Worm (Caenorhabditis elegans) whole organism, L3 larva: ENCODE measurements around the gene kin-24.

Experiments
- R02D3.7 ChIP-seq: fragments of 150-350 bp; optimal IDR thresholded peaks from 2 replicates; lab custom pipeline; 2014; ENCODE audit warnings: missing biosample characterization, missing genetic modification characterization
- ZK546.5 ChIP-seq: sonication (generic microtip); optimal IDR thresholded peaks from 2 replicates; lab custom pipeline; 2017; ENCODE audit warnings: missing biosample characterization, missing genetic modification characterization
- aly-2 ChIP-seq: fragments of 150-350 bp; optimal IDR thresholded peaks from 2 replicates; lab custom pipeline; 2014; ENCODE audit warnings: missing biosample characterization, missing genetic modification characterization
- ama-1 ChIP-seq: fragments of 150-350 bp; optimal IDR thresholded peaks from 2 replicates; lab custom pipeline; 2018
- ceh-16 ChIP-seq: sonication (generic microtip); optimal IDR thresholded peaks from 2 replicates; lab custom pipeline; 2017; ENCODE audit warnings: missing biosample characterization, missing genetic modification characterization
- ceh-28 ChIP-seq: fragments of 150-350 bp; optimal IDR thresholded peaks from 2 replicates; lab custom pipeline; 2014; ENCODE audit warnings: missing biosample characterization, missing genetic modification reagents, missing genetic modification characterization
- ceh-9 ChIP-seq: sonication (generic microtip); optimal IDR thresholded peaks from 2 replicates; lab custom pipeline; 2018; ENCODE audit warnings: missing biosample characterization, missing genetic modification characterization
- daf-12 ChIP-seq: fragments of 150-350 bp; optimal IDR thresholded peaks from 2 replicates; lab custom pipeline; 2014; ENCODE audit warnings: missing biosample characterization, missing genetic modification reagents, missing genetic modification characterization
- egl-27 ChIP-seq: sonication (generic microtip); optimal IDR thresholded peaks from 4 replicates; lab custom pipeline; 2017; ENCODE audit warnings: missing biosample characterization, missing genetic modification reagents, missing genetic modification characterization
- egl-5 ChIP-seq: fragments of 150-350 bp; optimal IDR thresholded peaks from 2 replicates; lab custom pipeline; 2017; ENCODE audit warnings: missing biosample characterization, missing genetic modification reagents, missing genetic modification characterization, inconsistent platforms
- elt-1 ChIP-seq: fragments of 150-350 bp; optimal IDR thresholded peaks from 2 replicates; lab custom pipeline; 2014; ENCODE audit warnings: missing biosample characterization, missing genetic modification characterization
- elt-2 ChIP-seq: sonication (generic microtip); optimal IDR thresholded peaks from 2 replicates; lab custom pipeline; 2016; ENCODE audit warnings: missing genetic modification reagents, mild to moderate bottlenecking, missing genetic modification characterization, missing compliant biosample characterization
- elt-3 ChIP-seq, 3 experiments: fragments of 150-350 bp in 1 of 3; sonication (generic microtip) in 2 of 3; optimal IDR thresholded peaks; 2 replicates in 2 of 3; 4 replicates in 1 of 3; lab custom pipeline; 2014 to 2017; ENCODE audit warnings: missing biosample characterization in 3 of 3, missing genetic modification characterization in 3 of 3
- eor-1 ChIP-seq, 2 experiments: fragments of 150-350 bp; optimal IDR thresholded peaks; 2 replicates each; lab custom pipeline; 2014 to 2018; ENCODE audit warnings: missing biosample characterization in 2 of 2, missing genetic modification characterization in 2 of 2
- fkh-10 ChIP-seq: sonication (generic microtip); optimal IDR thresholded peaks from 2 replicates; lab custom pipeline; 2017; ENCODE audit warnings: missing biosample characterization, missing genetic modification reagents, missing genetic modification characterization
- fkh-2 ChIP-seq: fragments of 150-350 bp; optimal IDR thresholded peaks from 2 replicates; lab custom pipeline; 2014; ENCODE audit warnings: missing biosample characterization, missing genetic modification reagents, missing genetic modification characterization
- fos-1 ChIP-seq: fragments of 150-350 bp; optimal IDR thresholded peaks from 2 replicates; lab custom pipeline; 2014; ENCODE audit warnings: missing biosample characterization, missing genetic modification characterization
- hmg-11 ChIP-seq: sonication (generic microtip); optimal IDR thresholded peaks from 2 replicates; lab custom pipeline; 2016; ENCODE audit warnings: missing genetic modification characterization, missing compliant biosample characterization
- jun-1 ChIP-seq: fragments of 150-350 bp; optimal IDR thresholded peaks from 2 replicates; lab custom pipeline; 2014; ENCODE audit warnings: missing biosample characterization, missing genetic modification reagents, missing genetic modification characterization
- lin-15B ChIP-seq: fragments of 150-350 bp; optimal IDR thresholded peaks from 2 replicates; lab custom pipeline; 2014; ENCODE audit warnings: missing biosample characterization, missing genetic modification characterization
- lin-39 ChIP-seq: fragments of 150-350 bp; optimal IDR thresholded peaks from 2 replicates; lab custom pipeline; 2018; ENCODE audit warnings: missing biosample characterization, missing genetic modification reagents, missing genetic modification characterization
- lsy-12 ChIP-seq: sonication (generic microtip); optimal IDR thresholded peaks from 2 replicates; lab custom pipeline; 2016; ENCODE audit warnings: mild to moderate bottlenecking, missing genetic modification characterization, missing compliant biosample characterization
- mdl-1 ChIP-seq: fragments of 150-350 bp; optimal IDR thresholded peaks from 2 replicates; lab custom pipeline; 2014; ENCODE audit warnings: missing biosample characterization, missing genetic modification characterization
- mml-1 ChIP-seq: fragments of 150-350 bp; sonication (generic microtip); optimal IDR thresholded peaks from 3 replicates; lab custom pipeline; 2014; ENCODE audit warnings: missing biosample characterization, missing genetic modification characterization
- nfya-1 ChIP-seq: sonication (generic microtip); optimal IDR thresholded peaks from 2 replicates; lab custom pipeline; 2017; ENCODE audit warnings: missing genetic modification characterization, mild to moderate bottlenecking, missing compliant biosample characterization, antibody characterized with exemption, moderate library complexity; ENCODE audit not compliant: insufficient read depth
- nhr-11 ChIP-seq: fragments of 150-350 bp; optimal IDR thresholded peaks from 2 replicates; lab custom pipeline; 2014; ENCODE audit warnings: missing biosample characterization, missing genetic modification characterization
- nhr-12 ChIP-seq: fragments of 150-350 bp; optimal IDR thresholded peaks from 2 replicates; lab custom pipeline; 2014; ENCODE audit warnings: missing biosample characterization, missing genetic modification characterization
- nhr-23 ChIP-seq: fragments of 150-350 bp; optimal IDR thresholded peaks from 2 replicates; lab custom pipeline; 2014; ENCODE audit warnings: missing biosample characterization, missing genetic modification reagents, missing genetic modification characterization
- nhr-237 ChIP-seq: fragments of 150-350 bp; optimal IDR thresholded peaks from 2 replicates; lab custom pipeline; 2014; ENCODE audit warnings: missing biosample characterization, missing genetic modification characterization
- nhr-25 ChIP-seq: sonication (generic microtip); optimal IDR thresholded peaks from 2 replicates; lab custom pipeline; 2017; ENCODE audit warnings: missing biosample characterization, missing genetic modification characterization
- nhr-28 ChIP-seq: fragments of 150-350 bp; optimal IDR thresholded peaks from 2 replicates; lab custom pipeline; 2014; ENCODE audit warnings: missing biosample characterization, missing genetic modification characterization
- nhr-43 ChIP-seq: sonication (generic microtip); optimal IDR thresholded peaks from 2 replicates; lab custom pipeline; 2016; ENCODE audit warnings: mild to moderate bottlenecking, missing genetic modification characterization, missing compliant biosample characterization; ENCODE audit not compliant: poor library complexity, severe bottlenecking
- nhr-67 ChIP-seq: fragments of 150-350 bp; optimal IDR thresholded peaks from 2 replicates; lab custom pipeline; 2014; ENCODE audit warnings: missing biosample characterization, missing genetic modification characterization
- nhr-76 ChIP-seq: fragments of 150-350 bp; sonication (generic microtip); optimal IDR thresholded peaks from 5 replicates; lab custom pipeline; 2014; ENCODE audit warnings: missing biosample characterization, missing genetic modification characterization
- nhr-77 ChIP-seq: fragments of 150-350 bp; optimal IDR thresholded peaks from 2 replicates; lab custom pipeline; 2014; ENCODE audit warnings: missing biosample characterization, missing genetic modification characterization
- pha-4 ChIP-seq: fragments of 150-350 bp; optimal IDR thresholded peaks from 2 replicates; lab custom pipeline; 2014; ENCODE audit warnings: missing biosample characterization, missing genetic modification reagents, missing genetic modification characterization
- pqm-1 ChIP-seq: fragments of 150-350 bp; optimal IDR thresholded peaks from 2 replicates; lab custom pipeline; 2017; ENCODE audit warnings: missing biosample characterization, missing genetic modification characterization, inconsistent platforms
- sea-2 ChIP-seq: fragments of 150-350 bp; sonication (generic microtip); optimal IDR thresholded peaks from 4 replicates; lab custom pipeline; 2014; ENCODE audit warnings: missing biosample characterization, missing genetic modification reagents, missing genetic modification characterization
- skn-1 ChIP-seq: fragments of 150-350 bp; optimal IDR thresholded peaks from 2 replicates; lab custom pipeline; 2014; ENCODE audit warnings: missing biosample characterization, missing genetic modification characterization
- snpc-4 ChIP-seq: fragments of 150-350 bp; optimal IDR thresholded peaks from 2 replicates; lab custom pipeline; 2014; ENCODE audit warnings: missing biosample characterization, missing genetic modification characterization
- tbx-2 ChIP-seq: sonication (generic microtip); optimal IDR thresholded peaks from 2 replicates; lab custom pipeline; 2016; ENCODE audit warnings: mild to moderate bottlenecking, missing genetic modification characterization, missing compliant biosample characterization
- unc-39 ChIP-seq: sonication (generic microtip); optimal IDR thresholded peaks from 4 replicates; lab custom pipeline; 2017; ENCODE audit warnings: missing biosample characterization, missing genetic modification characterization
- unc-62 ChIP-seq: fragments of 150-350 bp; sonication (generic microtip); optimal IDR thresholded peaks from 4 replicates; lab custom pipeline; 2014; ENCODE audit warnings: missing biosample characterization, missing genetic modification reagents, missing genetic modification characterization
- zag-1 ChIP-seq: fragments of 150-350 bp; optimal IDR thresholded peaks from 2 replicates; lab custom pipeline; 2014; ENCODE audit warnings: missing biosample characterization, missing genetic modification characterization
- ztf-11 ChIP-seq: fragments of 150-350 bp; optimal IDR thresholded peaks from 2 replicates; lab custom pipeline; 2014; ENCODE audit warnings: missing biosample characterization, missing genetic modification characterization
- ztf-4 ChIP-seq: fragments of 150-350 bp; optimal IDR thresholded peaks from 2 replicates; lab custom pipeline; 2014; ENCODE audit warnings: missing biosample characterization, missing genetic modification characterization

The kin-24 gene

ce11 chrIV:9802711-9803110 is 38.2 kb downstream of the kin-24 start, which contains the start of gene fat-3:
fat-3 (plus strand) TSS chrIV:9803023.
- peak; percentile 19 for TF ChIP-seq pha-4 (tag; lab: Kevin White, UChicago)
- TF ChIP-seq egl-5 (tag; lab: Kevin White, UChicago): no peak
- TF ChIP-seq lin-39: no peak
- no peak for TF ChIP-seq fkh-2 (tag; lab: Kevin White, UChicago)
- peak; percentile 63 for TF ChIP-seq pqm-1
- TF ChIP-seq nhr-11: no peak
- TF ChIP-seq nhr-43 (tag; lab: Kevin White, UChicago): peak; percentile 15
- peak; percentile 78 for TF ChIP-seq elt-2 (tag; lab: Kevin White, UChicago)
- TF ChIP-seq ztf-4 (tag; lab: Kevin White, UChicago): no peak
- no peak for TF ChIP-seq sea-2 (GFP tag; lab: Kevin White, UChicago)
- TF ChIP-seq nhr-67 (tag; lab: Kevin White, UChicago): no peak
- no peak for TF ChIP-seq nhr-25 (tag; lab: Kevin White, UChicago)
- no peak for TF ChIP-seq egl-27
- no peak for TF ChIP-seq aly-2 (tag; lab: Kevin White, UChicago)
- TF ChIP-seq nfya-1 (tag; lab: Kevin White, UChicago): no peak
- no peak for TF ChIP-seq elt-3 (tag; optimal IDR thresholded peaks at IDR 0.05; lab: Kevin White, UChicago)
- TF ChIP-seq nhr-12: no peak
- TF ChIP-seq fos-1: no peak
- peak; percentile 9 for TF ChIP-seq skn-1 (tag; lab: Kevin White, UChicago)
- TF ChIP-seq ceh-28: peak; percentile 46
- no peak for TF ChIP-seq eor-1 (tag; optimal IDR thresholded peaks at IDR 0.05; lab: Kevin White, UChicago)
- TF ChIP-seq unc-39 (tag; lab: Kevin White, UChicago): no peak
- no peak for TF ChIP-seq mdl-1 (tag; lab: Kevin White, UChicago)
- no peak for TF ChIP-seq lin-15B (tag; lab: Kevin White, UChicago)
- TF ChIP-seq tbx-2 (tag; lab: Kevin White, UChicago): no peak
- TF ChIP-seq, all 47 proteins: peak for 6

DNA sequence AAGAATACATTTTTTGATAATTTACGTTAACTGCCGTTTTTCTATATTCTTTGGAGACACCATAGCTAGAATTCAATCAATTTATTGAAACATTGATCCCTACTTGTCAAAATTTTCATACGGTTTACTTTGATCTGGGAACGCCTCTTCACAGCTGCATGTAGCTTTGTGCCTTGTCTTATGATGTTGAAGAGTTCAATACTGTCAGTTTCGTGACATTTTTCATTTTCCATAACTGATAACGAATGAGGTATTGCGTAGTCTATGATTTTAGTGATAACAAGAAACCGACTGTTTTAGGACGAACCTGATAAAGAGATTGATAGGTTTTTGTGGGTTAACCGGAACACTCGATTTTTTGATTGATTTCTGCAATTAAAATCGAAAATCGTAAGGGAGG is 39.5 kb downstream of the kin-24 start:
- no peak for TF ChIP-seq mml-1
- no peak for TF ChIP-seq lsy-12 (tag; lab: Kevin White, UChicago)
- TF ChIP-seq ama-1 (lab: Kevin White, UChicago): peak; percentile 56
- no peak for TF ChIP-seq ztf-11 (tag; lab: Kevin White, UChicago)
- no peak for TF ChIP-seq R02D3.7 (tag; lab: Kevin White, UChicago)
- no peak for TF ChIP-seq elt-1
- TF ChIP-seq nhr-76 (tag; lab: Kevin White, UChicago): no peak
- no peak for TF ChIP-seq nhr-12
- TF ChIP-seq nhr-23: no peak
- no peak for TF ChIP-seq nhr-237 (tag; lab: Kevin White, UChicago)
- no peak for TF ChIP-seq hmg-11
- TF ChIP-seq daf-12 (tag; lab: Kevin White, UChicago): no peak
- TF ChIP-seq nhr-25 (tag; lab: Kevin White, UChicago): no peak
- TF ChIP-seq ZK546.5 (tag; lab: Kevin White, UChicago): no peak
- peak; percentile 99 for TF ChIP-seq pqm-1
- TF ChIP-seq nhr-28 (tag; lab: Kevin White, UChicago): no peak
- no peak for TF ChIP-seq lin-15B (tag; lab: Kevin White, UChicago)
- TF ChIP-seq aly-2 (tag; lab: Kevin White, UChicago): no peak
- no peak for TF ChIP-seq unc-39 (tag; lab: Kevin White, UChicago)
- TF ChIP-seq ceh-16 (tag; lab: Kevin White, UChicago): no peak
- TF ChIP-seq elt-2 (tag; lab: Kevin White, UChicago): peak; percentile 98
- no peak for TF ChIP-seq nhr-77 (tag; lab: Kevin White, UChicago)
- no peak for TF ChIP-seq fkh-10 (GFP tag; lab: Kevin White, UChicago)
- no peak for TF ChIP-seq eor-1 (tag; optimal IDR thresholded peaks at IDR 0.05; lab: Kevin White, UChicago)
- TF ChIP-seq sea-2 (GFP tag; lab: Kevin White, UChicago): no peak
- no peak for TF ChIP-seq ceh-9 (tag; lab: Kevin White, UChicago)
- TF ChIP-seq elt-3 (tag; optimal IDR thresholded peaks at IDR 0.05; lab: Kevin White, UChicago): no peak
- no peak for TF ChIP-seq ztf-4 (tag; lab: Kevin White, UChicago)
- TF ChIP-seq nhr-43 (tag; lab: Kevin White, UChicago): no peak
- TF ChIP-seq snpc-4 (tag; lab: Kevin White, UChicago): no peak
- no peak for TF ChIP-seq unc-62
- no peak for TF ChIP-seq egl-27
- peak; percentile 82 for TF ChIP-seq jun-1 (tag; lab: Kevin White, UChicago)
- TF ChIP-seq nhr-67 (tag; lab: Kevin White, UChicago): no peak
- TF ChIP-seq lin-39: no peak
- no peak for TF ChIP-seq ceh-28
- TF ChIP-seq pha-4 (tag; lab: Kevin White, UChicago): peak; percentile 66
- no peak for TF ChIP-seq nhr-11
- no peak for TF ChIP-seq zag-1 (tag; lab: Kevin White, UChicago)
- no peak for TF ChIP-seq mdl-1 (tag; lab: Kevin White, UChicago)
- TF ChIP-seq fkh-2 (tag; lab: Kevin White, UChicago): no peak
- no peak for TF ChIP-seq nfya-1 (tag; lab: Kevin White, UChicago)
